Worm (Caenorhabditis elegans) whole organism, L3 larva: ENCODE data around the gene fce-2.
A peak's percentile ranks its signal among the peaks of the same experiment; 100 is the strongest.

Experiments used
- R02D3.7 ChIP-seq: fragments of 150-350 bp; optimal IDR thresholded peaks from 2 replicates; lab custom pipeline; 2014; ENCODE audit warnings: missing biosample characterization, missing genetic modification characterization
- ZK546.5 ChIP-seq: sonication (generic microtip); optimal IDR thresholded peaks from 2 replicates; lab custom pipeline; 2017; ENCODE audit warnings: missing biosample characterization, missing genetic modification characterization
- ama-1 ChIP-seq: fragments of 150-350 bp; optimal IDR thresholded peaks from 2 replicates; lab custom pipeline; 2018
- ceh-16 ChIP-seq: sonication (generic microtip); optimal IDR thresholded peaks from 2 replicates; lab custom pipeline; 2017; ENCODE audit warnings: missing biosample characterization, missing genetic modification characterization
- daf-12 ChIP-seq: fragments of 150-350 bp; optimal IDR thresholded peaks from 2 replicates; lab custom pipeline; 2014; ENCODE audit warnings: missing biosample characterization, missing genetic modification reagents, missing genetic modification characterization
- egl-5 ChIP-seq: fragments of 150-350 bp; optimal IDR thresholded peaks from 2 replicates; lab custom pipeline; 2017; ENCODE audit warnings: missing biosample characterization, missing genetic modification reagents, missing genetic modification characterization, inconsistent platforms
- elt-2 ChIP-seq: sonication (generic microtip); optimal IDR thresholded peaks from 2 replicates; lab custom pipeline; 2016; ENCODE audit warnings: missing genetic modification reagents, mild to moderate bottlenecking, missing genetic modification characterization, missing compliant biosample characterization
- elt-3 ChIP-seq, 3 experiments: fragments of 150-350 bp in 1 of 3; sonication (generic microtip) in 2 of 3; optimal IDR thresholded peaks; 2 replicates in 2 of 3; 4 replicates in 1 of 3; lab custom pipeline; 2014 to 2017; ENCODE audit warnings: missing biosample characterization in 3 of 3, missing genetic modification characterization in 3 of 3
- eor-1 ChIP-seq, 2 experiments: fragments of 150-350 bp; optimal IDR thresholded peaks; 2 replicates each; lab custom pipeline; 2014 to 2018; ENCODE audit warnings: missing biosample characterization in 2 of 2, missing genetic modification characterization in 2 of 2
- fkh-10 ChIP-seq: sonication (generic microtip); optimal IDR thresholded peaks from 2 replicates; lab custom pipeline; 2017; ENCODE audit warnings: missing biosample characterization, missing genetic modification reagents, missing genetic modification characterization
- fkh-2 ChIP-seq: fragments of 150-350 bp; optimal IDR thresholded peaks from 2 replicates; lab custom pipeline; 2014; ENCODE audit warnings: missing biosample characterization, missing genetic modification reagents, missing genetic modification characterization
- hmg-11 ChIP-seq: sonication (generic microtip); optimal IDR thresholded peaks from 2 replicates; lab custom pipeline; 2016; ENCODE audit warnings: missing genetic modification characterization, missing compliant biosample characterization
- jun-1 ChIP-seq: fragments of 150-350 bp; optimal IDR thresholded peaks from 2 replicates; lab custom pipeline; 2014; ENCODE audit warnings: missing biosample characterization, missing genetic modification reagents, missing genetic modification characterization
- lin-15B ChIP-seq: fragments of 150-350 bp; optimal IDR thresholded peaks from 2 replicates; lab custom pipeline; 2014; ENCODE audit warnings: missing biosample characterization, missing genetic modification characterization
- lin-39 ChIP-seq: fragments of 150-350 bp; optimal IDR thresholded peaks from 2 replicates; lab custom pipeline; 2018; ENCODE audit warnings: missing biosample characterization, missing genetic modification reagents, missing genetic modification characterization
- mdl-1 ChIP-seq: fragments of 150-350 bp; optimal IDR thresholded peaks from 2 replicates; lab custom pipeline; 2014; ENCODE audit warnings: missing biosample characterization, missing genetic modification characterization
- nhr-12 ChIP-seq: fragments of 150-350 bp; optimal IDR thresholded peaks from 2 replicates; lab custom pipeline; 2014; ENCODE audit warnings: missing biosample characterization, missing genetic modification characterization
- nhr-23 ChIP-seq: fragments of 150-350 bp; optimal IDR thresholded peaks from 2 replicates; lab custom pipeline; 2014; ENCODE audit warnings: missing biosample characterization, missing genetic modification reagents, missing genetic modification characterization
- nhr-237 ChIP-seq: fragments of 150-350 bp; optimal IDR thresholded peaks from 2 replicates; lab custom pipeline; 2014; ENCODE audit warnings: missing biosample characterization, missing genetic modification characterization
- nhr-25 ChIP-seq: sonication (generic microtip); optimal IDR thresholded peaks from 2 replicates; lab custom pipeline; 2017; ENCODE audit warnings: missing biosample characterization, missing genetic modification characterization
- nhr-28 ChIP-seq: fragments of 150-350 bp; optimal IDR thresholded peaks from 2 replicates; lab custom pipeline; 2014; ENCODE audit warnings: missing biosample characterization, missing genetic modification characterization
- nhr-43 ChIP-seq: sonication (generic microtip); optimal IDR thresholded peaks from 2 replicates; lab custom pipeline; 2016; ENCODE audit warnings: mild to moderate bottlenecking, missing genetic modification characterization, missing compliant biosample characterization; ENCODE audit not compliant: poor library complexity, severe bottlenecking
- nhr-77 ChIP-seq: fragments of 150-350 bp; optimal IDR thresholded peaks from 2 replicates; lab custom pipeline; 2014; ENCODE audit warnings: missing biosample characterization, missing genetic modification characterization
- pha-4 ChIP-seq: fragments of 150-350 bp; optimal IDR thresholded peaks from 2 replicates; lab custom pipeline; 2014; ENCODE audit warnings: missing biosample characterization, missing genetic modification reagents, missing genetic modification characterization
- pqm-1 ChIP-seq: fragments of 150-350 bp; optimal IDR thresholded peaks from 2 replicates; lab custom pipeline; 2017; ENCODE audit warnings: missing biosample characterization, missing genetic modification characterization, inconsistent platforms
- skn-1 ChIP-seq: fragments of 150-350 bp; optimal IDR thresholded peaks from 2 replicates; lab custom pipeline; 2014; ENCODE audit warnings: missing biosample characterization, missing genetic modification characterization
- tbx-2 ChIP-seq: sonication (generic microtip); optimal IDR thresholded peaks from 2 replicates; lab custom pipeline; 2016; ENCODE audit warnings: mild to moderate bottlenecking, missing genetic modification characterization, missing compliant biosample characterization
- unc-39 ChIP-seq: sonication (generic microtip); optimal IDR thresholded peaks from 4 replicates; lab custom pipeline; 2017; ENCODE audit warnings: missing biosample characterization, missing genetic modification characterization
- unc-62 ChIP-seq: fragments of 150-350 bp; sonication (generic microtip); optimal IDR thresholded peaks from 4 replicates; lab custom pipeline; 2014; ENCODE audit warnings: missing biosample characterization, missing genetic modification reagents, missing genetic modification characterization
- zag-1 ChIP-seq: fragments of 150-350 bp; optimal IDR thresholded peaks from 2 replicates; lab custom pipeline; 2014; ENCODE audit warnings: missing biosample characterization, missing genetic modification characterization

The fce-2 gene

DNA sequence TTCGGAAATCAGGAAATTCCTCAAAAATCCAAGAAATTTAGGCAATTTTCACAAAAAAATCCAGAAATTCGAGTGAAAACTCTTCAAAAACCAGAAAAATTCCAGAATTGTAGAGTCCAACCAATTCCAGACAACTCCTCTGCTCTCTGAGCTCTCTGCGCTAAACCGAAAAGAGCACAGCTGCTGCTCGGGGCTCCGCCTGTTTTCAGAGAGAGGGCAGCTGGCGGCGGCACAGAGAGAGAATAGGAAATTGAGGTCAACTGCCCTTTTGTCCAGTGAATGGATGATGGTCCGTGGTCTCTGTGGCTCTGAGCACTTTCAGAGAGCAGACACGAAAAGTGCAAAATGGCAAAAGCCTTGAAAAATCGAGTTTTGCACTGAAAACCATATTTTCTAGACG is 16.1 kb upstream of the fce-2 start:
- TF ChIP-seq egl-5 (tag; lab: Kevin White, UChicago), result no peak
- no peak for TF ChIP-seq nhr-77 (tag; lab: Kevin White, UChicago)
- TF ChIP-seq nhr-28, result no peak
- TF ChIP-seq ZK546.5 (tag; lab: Kevin White, UChicago), result no peak
- TF ChIP-seq unc-62 (GFP tag; lab: Kevin White, UChicago), result no peak
- TF ChIP-seq nhr-43 (tag; lab: Kevin White, UChicago), result no peak
- no peak for TF ChIP-seq fkh-10
- TF ChIP-seq nhr-12 (tag; lab: Kevin White, UChicago), result no peak
- no peak for TF ChIP-seq unc-39 (tag; lab: Kevin White, UChicago)
- TF ChIP-seq hmg-11 (tag; lab: Kevin White, UChicago), result no peak
- no peak for TF ChIP-seq pqm-1 (tag; lab: Kevin White, UChicago)
- no peak for TF ChIP-seq nhr-23 (tag; lab: Kevin White, UChicago)

DNA sequence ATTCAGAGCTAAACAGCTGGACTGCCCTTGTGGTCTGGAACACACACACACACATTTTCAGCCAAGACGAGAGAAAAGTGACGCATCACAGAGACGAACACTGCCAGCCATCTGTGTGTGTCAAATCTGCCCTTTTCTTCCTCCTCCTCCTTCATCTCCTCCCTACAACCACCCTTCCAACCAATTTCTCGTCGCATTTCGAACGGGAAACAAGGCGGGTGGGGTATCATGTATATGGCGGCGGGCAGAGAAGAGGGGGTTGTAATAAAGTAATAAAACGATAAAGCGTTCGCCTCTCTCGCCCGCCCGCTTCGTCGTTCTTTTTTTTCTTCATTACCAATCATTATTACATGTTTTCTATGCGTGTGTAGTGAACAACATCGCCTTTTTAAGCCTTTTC is 14.8 kb upstream of the fce-2 start:
- TF ChIP-seq elt-2 (tag; lab: Kevin White, UChicago) (peak; percentile 12), eor-1 (tag; optimal IDR thresholded peaks at IDR 0.05; lab: Kevin White, UChicago) (no peak)

DNA sequence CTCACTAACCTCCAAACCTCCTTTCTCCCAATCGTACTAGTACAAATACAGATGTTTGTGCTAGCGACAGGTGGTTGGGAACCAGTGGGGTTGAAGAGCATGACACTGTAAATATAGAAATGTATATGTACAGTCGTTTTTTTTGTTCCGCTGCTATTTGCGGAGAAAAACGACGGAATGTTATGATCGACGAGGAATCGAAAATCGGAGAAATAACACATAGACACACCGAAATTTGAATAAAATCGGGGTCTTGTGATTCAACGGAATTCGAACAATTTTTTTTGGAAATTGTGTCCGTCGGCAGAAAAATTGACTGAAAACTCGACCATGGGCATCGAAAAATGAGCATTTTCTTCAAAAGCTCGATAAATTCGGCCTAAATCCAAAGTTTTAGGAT is 13.4 kb upstream of the fce-2 start, which contains the start of gene F53H2.3:
F53H2.3 (minus strand) TSS at position 101 of the 400 bp plus-strand sequence.
- peak; percentile 35 for TF ChIP-seq pha-4 (tag; lab: Kevin White, UChicago)
- TF ChIP-seq elt-3 (tag; optimal IDR thresholded peaks at IDR 0.05; lab: Kevin White, UChicago), result no peak

DNA sequence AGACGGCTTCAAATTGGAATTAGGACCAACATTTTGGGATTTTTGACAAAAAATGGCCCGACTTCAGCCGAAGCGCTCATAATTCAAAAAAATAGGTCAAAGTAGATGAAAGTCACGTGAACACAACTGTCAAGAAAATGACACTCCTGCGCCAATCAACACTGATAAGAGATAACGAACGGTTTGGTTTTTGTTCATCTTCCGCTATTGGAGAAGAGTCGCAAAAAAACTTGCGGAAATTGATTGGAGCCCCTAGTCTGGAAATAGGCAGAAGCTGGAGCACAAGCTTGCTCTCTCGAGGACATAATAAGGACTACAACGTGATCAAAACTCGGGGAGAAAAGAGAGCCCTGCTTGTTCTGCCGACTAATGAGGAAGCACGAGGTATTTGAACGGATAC is 12.9 kb upstream of the fce-2 start:
- TF ChIP-seq pha-4 (tag; lab: Kevin White, UChicago) (peak; percentile 18), zag-1 (no peak), elt-2 (tag; lab: Kevin White, UChicago) (peak; percentile 89), pqm-1 (tag; lab: Kevin White, UChicago) (peak; percentile 52), unc-62 (GFP tag; lab: Kevin White, UChicago) (no peak), elt-3 (tag; optimal IDR thresholded peaks at IDR 0.05; lab: Kevin White, UChicago) (peak in 1 of 3 experiments; percentile 33), nhr-23 (tag; lab: Kevin White, UChicago) (peak; percentile 57), jun-1 (tag; lab: Kevin White, UChicago) (peak; percentile 41)

DNA sequence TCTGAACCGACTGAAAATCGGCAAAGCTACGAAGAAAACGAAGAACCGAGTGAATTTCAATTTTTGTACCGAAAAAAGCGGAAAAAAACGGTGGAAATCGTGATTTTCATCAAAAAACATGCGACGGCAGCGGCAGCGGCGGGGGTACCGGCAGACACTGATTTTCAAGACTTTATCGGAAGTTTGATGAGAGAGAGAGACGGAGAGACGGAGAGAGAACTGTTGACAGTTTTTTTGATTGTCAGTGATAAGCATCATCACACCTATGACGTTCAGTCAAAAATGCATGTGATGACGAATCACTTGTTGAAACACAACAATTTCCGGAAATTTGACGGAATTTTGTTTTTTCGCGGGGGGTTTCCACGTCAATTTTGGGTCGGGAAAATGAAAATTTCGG is 11.7 kb upstream of the fce-2 start:
- TF ChIP-seq jun-1 (tag; lab: Kevin White, UChicago) (peak; percentile 73), nhr-43 (tag; lab: Kevin White, UChicago) (peak; percentile 23), ama-1 (peak; percentile 32), elt-2 (tag; lab: Kevin White, UChicago) (peak; percentile 92), fkh-2 (tag; lab: Kevin White, UChicago) (no peak), pqm-1 (tag; lab: Kevin White, UChicago) (peak; percentile 85), lin-39 (tag; lab: Kevin White, UChicago) (no peak), pha-4 (tag; lab: Kevin White, UChicago) (peak; percentile 41), nhr-25 (tag; lab: Kevin White, UChicago) (no peak)

DNA sequence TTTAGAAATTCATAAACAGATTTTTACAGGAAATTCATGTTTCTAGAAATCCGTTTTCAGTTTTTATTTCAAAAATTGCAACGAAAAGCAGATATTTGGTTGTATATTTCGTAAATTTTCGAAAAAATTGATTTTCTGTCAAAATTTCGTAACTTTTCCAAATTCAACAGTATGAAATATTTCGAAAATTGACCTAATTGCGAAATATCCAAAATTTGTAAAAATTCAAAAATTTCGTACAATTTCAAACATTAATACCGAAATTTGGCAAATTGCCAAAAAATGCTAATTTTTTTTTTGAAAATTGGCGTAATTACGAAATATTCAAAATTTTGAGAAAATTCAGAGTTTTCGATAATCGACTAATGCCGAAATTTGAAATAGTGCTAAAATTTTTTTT is 11.2 kb upstream of the fce-2 start:
- TF ChIP-seq hmg-11 (tag; lab: Kevin White, UChicago), result no peak
- TF ChIP-seq unc-62 (GFP tag; lab: Kevin White, UChicago), result no peak
- no peak for TF ChIP-seq skn-1
- TF ChIP-seq nhr-25 (tag; lab: Kevin White, UChicago), result no peak
- no peak for TF ChIP-seq ceh-16
- TF ChIP-seq nhr-12 (tag; lab: Kevin White, UChicago), result no peak
- no peak for TF ChIP-seq tbx-2 (tag; lab: Kevin White, UChicago)
- TF ChIP-seq nhr-28, result no peak
- TF ChIP-seq fkh-2 (tag; lab: Kevin White, UChicago), result no peak
- no peak for TF ChIP-seq lin-15B (tag; lab: Kevin White, UChicago)
- no peak for TF ChIP-seq nhr-77 (tag; lab: Kevin White, UChicago)
- TF ChIP-seq pqm-1 (tag; lab: Kevin White, UChicago), result no peak
- TF ChIP-seq daf-12, result no peak

DNA sequence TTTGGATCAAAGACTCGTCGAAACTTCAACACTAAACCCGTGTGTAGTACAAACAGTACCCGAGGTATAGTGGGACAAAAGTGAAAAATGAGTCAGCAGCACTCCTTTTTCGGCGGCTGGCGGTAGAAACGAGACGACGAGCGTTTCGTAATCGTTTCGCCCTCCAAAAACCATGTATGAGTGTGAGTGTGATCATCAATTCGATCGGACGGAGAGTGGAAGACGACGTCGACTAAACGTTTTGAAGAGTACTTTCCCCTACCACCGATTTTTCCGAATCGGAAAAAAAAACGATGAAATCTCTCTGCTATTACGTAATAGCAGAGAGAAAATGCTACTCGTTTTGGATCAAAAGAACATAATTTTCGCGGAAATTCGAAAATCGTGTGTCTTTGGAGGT is 9.7 kb upstream of the fce-2 start:
- TF ChIP-seq R02D3.7 (tag; lab: Kevin White, UChicago) (no peak), unc-62 (GFP tag; lab: Kevin White, UChicago) (no peak), nhr-237 (tag; lab: Kevin White, UChicago) (no peak), nhr-12 (tag; lab: Kevin White, UChicago) (no peak), eor-1 (tag; optimal IDR thresholded peaks at IDR 0.05; lab: Kevin White, UChicago) (no peak), ama-1 (peak; percentile 51), mdl-1 (no peak), nhr-25 (tag; lab: Kevin White, UChicago) (peak; percentile 73), nhr-23 (tag; lab: Kevin White, UChicago) (peak; percentile 61)
- TF ChIP-seq, all 47 proteins: peak for 3
